Worm (Caenorhabditis elegans) whole organism, midembryonic: ENCODE measurements around the gene B0244.16.

Source experiments
- T22C8.4 ChIP-seq: fragments of 200-800 bp; sonication (Bioruptor generic); IDR thresholded peaks from 2 replicates; pipeline ENCODE4 v1.3.6; 2022; ENCODE audit warnings: missing genetic modification characterization, missing compliant biosample characterization
- cog-1 ChIP-seq: sonication (generic microtip); optimal IDR thresholded peaks from 2 replicates; lab custom pipeline; 2016; ENCODE audit warnings: missing genetic modification characterization, missing compliant biosample characterization
- flt-1 ChIP-seq: fragments of 200-800 bp; sonication (Bioruptor generic); IDR thresholded peaks from 2 replicates; pipeline ENCODE4 v1.3.6; 2022; ENCODE audit warnings: missing genetic modification characterization, missing compliant biosample characterization
- klf-2 ChIP-seq: fragments of 200-800 bp; sonication (Bioruptor generic); conservative IDR thresholded peaks from 2 replicates; pipeline ENCODE4 v1.3.6; 2022; ENCODE audit warnings: missing genetic modification reagents, missing genetic modification characterization, missing compliant biosample characterization
- med-1 ChIP-seq: sonication (generic microtip); optimal IDR thresholded peaks from 2 replicates; lab custom pipeline; 2017; ENCODE audit warnings: missing genetic modification characterization, mild to moderate bottlenecking, missing compliant biosample characterization, antibody characterized with exemption, missing genetic modification reagents; ENCODE audit not compliant: insufficient read depth
- ref-1 ChIP-seq: fragments of 200-800 bp; sonication (Bioruptor generic); conservative IDR thresholded peaks from 2 replicates; pipeline ENCODE4 v1.3.6; 2022; ENCODE audit warnings: missing genetic modification reagents, missing genetic modification characterization, missing compliant biosample characterization
- tab-1 ChIP-seq: fragments of 200-800 bp; sonication (Bioruptor generic); IDR thresholded peaks from 2 replicates; pipeline ENCODE4 v1.3.6; 2022; ENCODE audit warnings: missing genetic modification characterization, missing compliant biosample characterization
- ztf-23 ChIP-seq: fragments of 200-800 bp; sonication (Bioruptor generic); IDR thresholded peaks from 2 replicates; pipeline ENCODE4 v1.3.6; 2022; ENCODE audit warnings: missing genetic modification reagents, missing genetic modification characterization, missing compliant biosample characterization
- ztf-29 ChIP-seq: fragments of 200-800 bp; sonication (Bioruptor generic); IDR thresholded peaks from 2 replicates; pipeline ENCODE4 v1.3.6; 2022; ENCODE audit warnings: missing genetic modification reagents, missing genetic modification characterization, missing compliant biosample characterization

B0244.16 gene

DNA sequence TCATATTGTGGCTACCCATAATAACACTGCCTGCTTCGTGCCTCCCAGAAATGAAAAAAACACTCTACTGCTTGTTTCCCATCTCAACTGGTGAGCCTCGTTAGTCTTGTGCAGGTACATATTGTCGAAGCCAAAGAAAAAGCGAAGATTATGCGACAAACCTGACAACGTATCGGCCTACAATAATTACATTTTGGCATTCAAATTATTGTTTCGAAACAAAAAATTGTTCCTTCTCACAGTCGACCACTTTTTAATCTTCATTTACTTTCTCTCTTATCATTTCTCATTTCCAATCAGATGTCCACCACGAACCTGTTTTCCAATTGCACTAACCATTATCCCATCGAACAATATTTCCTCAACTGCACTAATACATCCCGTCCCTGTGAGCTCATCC lies 2.3 kb downstream of the B0244.16 start, which contains the start of gene B0244.15:
Gene B0244.15, plus strand, starts transcription at position 301 of the 400 bp plus-strand sequence.
- TF ChIP-seq cog-1 (tag; lab: Kevin White, UChicago) (no peak), T22C8.4 (GFP tag; lab: Robert Waterston, UW) (no peak), ztf-23 (no peak), ztf-29 (GFP tag; lab: Robert Waterston, UW) (no peak), klf-2 (GFP tag; lab: Robert Waterston, UW) (no peak), med-1 (GFP tag; lab: Kevin White, UChicago) (no peak), ref-1 (GFP tag; lab: Robert Waterston, UW) (no peak)

DNA sequence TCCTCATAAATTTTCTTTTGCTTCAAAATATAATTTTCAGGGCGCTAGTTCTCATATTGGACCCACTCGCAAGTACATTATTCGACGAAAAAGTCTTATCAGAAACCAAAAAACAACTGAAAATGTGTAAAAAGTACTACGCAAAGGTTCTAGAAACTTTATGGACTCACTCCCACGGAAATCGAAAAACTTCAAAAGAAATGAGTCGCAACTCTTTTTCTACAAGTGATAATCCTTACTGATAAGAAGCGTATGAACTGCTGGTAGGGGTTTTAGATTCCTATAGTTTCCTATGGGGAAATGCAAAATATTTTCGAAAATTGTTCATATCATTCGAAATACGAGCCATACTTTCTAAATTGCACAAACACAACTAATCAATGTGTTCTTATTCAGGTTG lies 3.8 kb downstream of the B0244.16 start, which contains the start of gene B0244.5:
Gene B0244.5, plus strand, starts transcription at position 301 of the 400 bp plus-strand sequence.
- TF ChIP-seq T22C8.4 (GFP tag; lab: Robert Waterston, UW), result no peak
- no peak for TF ChIP-seq cog-1 (tag; lab: Kevin White, UChicago)
- TF ChIP-seq flt-1, result no peak
- no peak for TF ChIP-seq med-1 (GFP tag; lab: Kevin White, UChicago)
- no peak for TF ChIP-seq ztf-29 (GFP tag; lab: Robert Waterston, UW)
- TF ChIP-seq klf-2 (GFP tag; lab: Robert Waterston, UW), result no peak
- TF ChIP-seq ref-1 (GFP tag; lab: Robert Waterston, UW), result no peak
- TF ChIP-seq tab-1, result no peak
- TF ChIP-seq ztf-23, result no peak

DNA sequence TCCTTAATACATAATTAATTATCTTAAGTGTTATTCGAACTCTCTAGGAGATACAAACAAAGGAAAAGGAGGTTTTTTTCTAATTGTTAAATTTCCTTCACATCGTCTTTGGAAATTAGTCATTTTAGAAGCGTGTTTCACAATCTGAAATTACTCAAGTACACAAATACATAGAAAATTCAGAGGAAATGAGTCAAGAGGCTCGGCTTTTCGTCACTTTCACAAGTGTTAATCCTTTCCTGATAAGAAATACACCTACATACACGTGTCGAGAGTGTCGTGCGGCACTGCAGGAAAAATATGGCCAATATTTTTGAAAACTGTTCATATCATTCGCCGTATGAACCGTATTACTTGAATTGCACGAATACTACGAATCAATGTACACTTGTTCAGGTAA lies 6.4 kb downstream of the B0244.16 start, which contains the start of gene B0244.4:
Gene B0244.4, plus strand, starts transcription at position 301 of the 400 bp plus-strand sequence.
- TF ChIP-seq flt-1 (no peak), tab-1 (no peak)

DNA sequence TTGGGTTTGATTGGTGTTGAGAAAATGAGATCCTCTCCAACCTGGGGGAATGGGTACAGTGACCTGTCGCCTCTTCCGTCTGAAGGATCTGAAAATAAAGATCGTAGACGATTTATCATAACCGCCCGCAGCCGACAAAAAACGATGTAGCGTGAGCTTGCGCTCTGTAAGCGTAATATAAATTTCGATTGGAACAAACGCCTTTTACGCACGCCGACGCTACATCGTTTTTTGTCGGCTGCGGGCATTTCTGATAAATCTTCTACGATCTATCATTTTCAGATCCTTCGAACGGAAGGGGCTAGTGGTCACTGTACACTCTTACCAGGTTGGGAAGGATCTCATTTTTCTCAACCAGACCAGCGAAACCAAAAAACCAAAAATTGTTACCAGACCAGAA lies 7.6 kb downstream of the B0244.16 start:
- no peak for TF ChIP-seq T22C8.4 (GFP tag; lab: Robert Waterston, UW)
- TF ChIP-seq med-1 (GFP tag; lab: Kevin White, UChicago), result no peak
- no peak for TF ChIP-seq klf-2 (GFP tag; lab: Robert Waterston, UW)
- no peak for TF ChIP-seq cog-1 (tag; lab: Kevin White, UChicago)
- TF ChIP-seq ztf-23, result no peak
- TF ChIP-seq ref-1 (GFP tag; lab: Robert Waterston, UW), result no peak
- TF ChIP-seq ztf-29 (GFP tag; lab: Robert Waterston, UW), result no peak
- TF ChIP-seq flt-1, result no peak
- no peak for TF ChIP-seq tab-1

DNA sequence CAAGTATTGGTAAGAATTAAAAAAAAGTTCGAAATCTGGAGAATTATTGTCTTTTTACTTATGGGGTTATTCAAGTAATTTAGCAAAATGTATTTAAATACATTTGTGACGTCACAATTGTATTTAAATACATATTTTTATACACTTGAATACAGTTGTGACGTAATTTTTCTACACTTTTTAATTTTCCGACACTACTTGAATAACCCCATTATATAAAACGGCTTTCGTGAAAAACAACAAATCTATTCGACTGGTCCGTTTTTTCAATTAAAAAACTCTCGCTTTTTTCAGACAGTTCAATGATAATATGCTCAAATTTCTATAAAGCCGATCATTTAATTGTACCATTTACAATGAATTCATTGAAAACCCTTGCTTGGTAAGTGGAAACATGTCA lies 9.7 kb downstream of the B0244.16 start:
- TF ChIP-seq tab-1 (no peak), cog-1 (tag; lab: Kevin White, UChicago) (no peak)

DNA sequence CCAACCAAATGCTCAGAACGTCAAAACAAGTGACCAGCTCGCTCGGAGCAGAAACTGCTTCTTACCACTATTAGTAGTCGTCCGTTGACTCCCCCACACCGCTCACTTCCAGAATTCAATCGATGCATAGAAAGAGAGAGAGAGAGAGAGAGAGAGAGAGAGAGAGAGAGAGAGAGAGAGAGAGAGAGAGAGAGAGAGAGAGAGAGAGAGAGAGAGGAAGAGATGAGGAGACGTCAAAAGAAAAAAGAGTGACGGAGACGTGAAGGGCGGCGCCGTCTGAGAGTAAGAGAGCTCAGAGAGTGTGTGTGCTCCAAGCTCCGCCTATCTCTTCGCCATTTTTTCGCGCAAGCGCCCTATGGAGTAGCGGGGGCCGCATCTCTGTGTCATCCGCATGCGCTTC lies 14.4 kb downstream of the B0244.16 start, which contains the start of gene ida-1:
Gene ida-1, plus strand, starts transcription at position 336 of the 400 bp plus-strand sequence.
- no peak for TF ChIP-seq klf-2 (GFP tag; lab: Robert Waterston, UW)
- TF ChIP-seq T22C8.4 (GFP tag; lab: Robert Waterston, UW), result peak; percentile 32; the same call in 1 of the 2 replicates
- TF ChIP-seq flt-1, result no peak

DNA sequence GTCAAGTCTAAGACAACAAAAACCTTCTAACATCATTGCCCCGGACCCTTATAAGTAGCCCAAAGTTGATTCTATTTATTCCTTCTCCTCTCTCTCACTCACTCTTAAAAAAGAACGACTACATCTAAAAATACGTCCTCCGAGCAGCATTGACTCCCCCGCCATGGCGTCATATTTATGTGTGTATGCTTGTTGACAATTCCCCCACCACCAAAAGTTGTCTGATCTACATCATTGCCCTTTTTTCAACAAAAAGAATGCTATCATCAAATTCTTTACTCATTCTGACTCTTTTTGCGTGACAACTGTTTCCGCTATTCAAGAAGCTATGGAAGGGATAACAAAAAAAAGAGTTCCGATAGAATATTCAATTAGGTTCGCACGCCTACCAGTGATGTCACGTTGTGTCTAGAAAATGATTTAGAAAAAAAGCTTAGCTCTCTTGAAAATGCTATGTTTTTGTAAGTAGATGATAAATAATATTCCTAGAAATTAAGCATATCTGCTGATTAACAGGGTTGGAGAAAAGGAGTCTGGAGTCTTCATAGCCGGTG lies 16.8 kb downstream of the B0244.16 start:
- TF ChIP-seq ztf-29 (GFP tag; lab: Robert Waterston, UW) (no peak), med-1 (GFP tag; lab: Kevin White, UChicago) (no peak), ref-1 (GFP tag; lab: Robert Waterston, UW) (no peak), klf-2 (GFP tag; lab: Robert Waterston, UW) (no peak), cog-1 (tag; lab: Kevin White, UChicago) (no peak), flt-1 (no peak), ztf-23 (no peak), tab-1 (no peak), T22C8.4 (GFP tag; lab: Robert Waterston, UW) (no peak)

DNA sequence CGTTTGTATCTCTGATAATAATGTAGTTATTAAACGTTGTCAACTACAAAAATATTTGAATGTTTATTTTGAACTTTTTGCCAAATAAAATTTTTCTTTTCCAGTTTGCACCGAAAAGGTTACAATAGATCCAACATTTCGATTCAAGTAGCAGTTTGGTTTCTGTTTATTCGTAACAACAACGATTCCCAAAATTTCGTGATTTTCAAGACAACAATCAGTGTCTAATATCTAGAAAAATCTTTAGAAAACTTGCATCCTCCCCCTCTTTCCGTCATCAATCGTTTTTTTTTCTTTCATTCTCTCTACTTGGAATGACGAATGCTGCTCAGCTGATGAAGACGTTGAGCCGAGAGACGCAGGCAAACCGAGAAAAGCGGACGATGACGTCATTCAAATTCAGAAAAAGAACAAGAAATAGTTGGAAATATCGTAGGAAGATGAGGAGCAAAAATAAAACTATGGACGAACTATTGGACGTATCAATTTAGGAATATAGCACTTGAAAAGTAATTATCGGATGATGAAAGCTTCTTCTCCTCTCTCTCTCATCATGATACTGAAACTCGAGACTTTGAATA lies 17.8 kb downstream of the B0244.16 start:
- no peak for TF ChIP-seq klf-2 (GFP tag; lab: Robert Waterston, UW)

DNA sequence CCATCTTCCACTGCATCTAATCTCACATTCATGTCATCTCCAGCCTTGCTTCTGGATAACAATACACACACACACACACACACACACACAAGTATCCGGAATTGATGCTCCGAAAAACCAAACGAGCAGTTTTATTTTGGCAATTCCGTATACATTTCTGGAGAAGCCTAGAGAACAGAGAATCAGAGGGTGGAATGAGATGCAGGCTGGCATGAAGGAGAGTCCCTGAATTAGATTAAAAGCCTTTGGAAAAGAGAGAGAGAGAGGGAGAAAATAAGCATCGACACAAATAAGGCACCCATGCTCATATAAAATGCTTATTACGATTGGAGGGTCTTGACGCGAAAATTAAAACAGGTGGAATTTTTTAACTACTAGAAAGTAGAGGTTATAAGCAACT lies 20.0 kb downstream of the B0244.16 start:
- no peak for TF ChIP-seq klf-2 (GFP tag; lab: Robert Waterston, UW)
- no peak for TF ChIP-seq flt-1
- no peak for TF ChIP-seq tab-1
- no peak for TF ChIP-seq T22C8.4 (GFP tag; lab: Robert Waterston, UW)
- TF ChIP-seq ztf-29 (GFP tag; lab: Robert Waterston, UW), result no peak
- no peak for TF ChIP-seq ztf-23
- TF ChIP-seq med-1 (GFP tag; lab: Kevin White, UChicago), result no peak
- TF ChIP-seq ref-1 (GFP tag; lab: Robert Waterston, UW), result no peak
- no peak for TF ChIP-seq cog-1 (tag; lab: Kevin White, UChicago)

DNA sequence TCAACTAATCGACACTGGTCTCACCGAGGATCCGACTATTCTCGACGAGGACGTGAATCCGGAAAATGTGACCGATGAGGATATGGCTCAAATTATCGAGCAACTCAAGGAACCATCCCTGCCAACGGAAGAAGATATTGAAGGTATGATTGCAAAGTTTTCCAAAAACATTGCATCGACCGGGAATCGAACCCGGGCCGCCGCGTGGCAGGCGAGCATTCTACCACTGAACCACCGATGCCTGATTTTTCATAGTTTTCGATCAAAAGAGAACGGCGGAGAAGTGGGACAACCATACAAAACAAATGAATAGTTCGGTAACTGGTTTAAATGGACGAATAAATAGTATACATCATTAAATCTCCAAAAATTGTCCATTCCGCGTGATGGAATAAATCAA lies 21.1 kb downstream of the B0244.16 start:
- TF ChIP-seq med-1 (GFP tag; lab: Kevin White, UChicago) (no peak), T22C8.4 (GFP tag; lab: Robert Waterston, UW) (no peak), klf-2 (GFP tag; lab: Robert Waterston, UW) (no peak), cog-1 (tag; lab: Kevin White, UChicago) (no peak), ztf-29 (GFP tag; lab: Robert Waterston, UW) (no peak), flt-1 (no peak), ref-1 (GFP tag; lab: Robert Waterston, UW) (no peak), tab-1 (no peak), ztf-23 (no peak)
